Fruit fly (Drosophila melanogaster) whole organism, wandering third instar larva: ENCODE measurements around the gene CG8671.

Experiments
- Abd-B ChIP-seq: fragments of >200 bp; optimal IDR thresholded peaks from 2 replicates; lab custom pipeline; 2017; ENCODE audit warnings: missing biosample characterization, missing genetic modification characterization
- CG32264 ChIP-seq: fragments of 200-800 bp; sonication (Bioruptor generic); optimal IDR thresholded peaks from 2 replicates; lab custom pipeline; 2016; ENCODE audit warnings: missing biosample characterization, missing genetic modification characterization
- CG9705 ChIP-seq: fragments of 200-800 bp; sonication (Bioruptor generic); optimal IDR thresholded peaks from 2 replicates; lab custom pipeline; 2018; ENCODE audit warnings: missing biosample characterization, mild to moderate bottlenecking, missing genetic modification characterization
- CrebA ChIP-seq: fragments of 200-800 bp; sonication (Bioruptor generic); optimal IDR thresholded peaks from 2 replicates; lab custom pipeline; 2016; ENCODE audit warnings: missing biosample characterization, mild to moderate bottlenecking, missing genetic modification characterization, borderline replicate concordance
- Dfd ChIP-seq: fragments of >200 bp; optimal IDR thresholded peaks from 2 replicates; lab custom pipeline; 2017; ENCODE audit warnings: missing biosample characterization, missing genetic modification characterization
- Dif ChIP-seq: fragments of 200-275, 200-300 bp; sonication (Bioruptor generic); optimal IDR thresholded peaks from 2 replicates; lab custom pipeline; 2018; ENCODE audit warnings: missing biosample characterization, missing genetic modification characterization; ENCODE audit not compliant: partially characterized antibody
- GATAd ChIP-seq: sonication (Bioruptor generic); optimal IDR thresholded peaks from 2 replicates; lab custom pipeline; 2016; ENCODE audit warnings: missing biosample characterization, missing genetic modification characterization
- HLH106 ChIP-seq: fragments of 200-800 bp; optimal IDR thresholded peaks from 3 replicates; lab custom pipeline; 2019; ENCODE audit warnings: missing biosample characterization, mild to moderate bottlenecking, missing genetic modification characterization, moderate library complexity
- Hnf4 ChIP-seq: fragments of 200-800 bp; sonication (Bioruptor generic); optimal IDR thresholded peaks from 2 replicates; lab custom pipeline; 2016; ENCODE audit warnings: missing biosample characterization, mild to moderate bottlenecking, missing genetic modification characterization
- Hr78 ChIP-seq: fragments of >200 bp; optimal IDR thresholded peaks from 2 replicates; lab custom pipeline; 2017; ENCODE audit warnings: missing biosample characterization, missing genetic modification characterization
- Hr83 ChIP-seq: fragments of 200-300 bp; sonication (Bioruptor generic); optimal IDR thresholded peaks from 2 replicates; lab custom pipeline; 2016; ENCODE audit warnings: missing biosample characterization, mild to moderate bottlenecking, missing genetic modification characterization, moderate library complexity; ENCODE audit not compliant: poor library complexity, severe bottlenecking
- Jra ChIP-seq: sonication (Bioruptor generic); optimal IDR thresholded peaks from 2 replicates; lab custom pipeline; 2016; ENCODE audit warnings: missing biosample characterization, missing genetic modification characterization
- Mio ChIP-seq: sonication (Bioruptor generic); optimal IDR thresholded peaks from 2 replicates; lab custom pipeline; 2016; ENCODE audit warnings: missing biosample characterization, missing genetic modification characterization
- Myc ChIP-seq: fragments of >200 bp; optimal IDR thresholded peaks from 2 replicates; lab custom pipeline; 2017
- N ChIP-seq: fragments of >200 bp; optimal IDR thresholded peaks from 2 replicates; lab custom pipeline; 2018; ENCODE audit warnings: missing biosample characterization, missing external identifiers, missing genetic modification characterization
- OdsH ChIP-seq: fragments of 200-800 bp; sonication (Bioruptor generic); optimal IDR thresholded peaks from 2 replicates; lab custom pipeline; 2016; ENCODE audit warnings: missing biosample characterization, mild to moderate bottlenecking, missing genetic modification characterization
- Rel ChIP-seq, 2 experiments: fragments of 200-800 bp; sonication (Bioruptor generic) in 1 of 2; optimal IDR thresholded peaks; 2 replicates in 1 of 2; 3 replicates in 1 of 2; lab custom pipeline; 2016 to 2019; ENCODE audit warnings: mild to moderate bottlenecking in 2 of 2, missing biosample characterization in 2 of 2, missing genetic modification characterization in 2 of 2, moderate library complexity in 1 of 2
- Sp1 ChIP-seq: fragments of 200-800 bp; sonication (Bioruptor generic); optimal IDR thresholded peaks from 3 replicates; lab custom pipeline; 2019; ENCODE audit warnings: missing biosample characterization, mild to moderate bottlenecking, missing genetic modification characterization, moderate library complexity
- Vsx2 ChIP-seq: fragments of 200-300, 225-300 bp; sonication (Bioruptor generic); optimal IDR thresholded peaks from 2 replicates; lab custom pipeline; 2018; ENCODE audit warnings: missing biosample characterization, missing genetic modification characterization; ENCODE audit not compliant: partially characterized antibody
- br ChIP-seq: fragments of 200-800 bp; sonication (Bioruptor generic); optimal IDR thresholded peaks from 2 replicates; lab custom pipeline; 2016; ENCODE audit warnings: missing biosample characterization, missing genetic modification characterization
- brk ChIP-seq: fragments of 200-800 bp; sonication (Bioruptor generic); optimal IDR thresholded peaks from 2 replicates; lab custom pipeline; 2016; ENCODE audit warnings: missing biosample characterization, mild to moderate bottlenecking, missing genetic modification characterization
- dl ChIP-seq, 2 experiments: fragments of 175-275, 200-275 bp in 1 of 2; fragments of 200-275 bp in 1 of 2; sonication (Bioruptor generic); optimal IDR thresholded peaks; lab custom pipeline; 2018; ENCODE audit warnings: mild to moderate bottlenecking in 2 of 2, missing biosample characterization in 2 of 2, missing genetic modification characterization in 2 of 2, moderate library complexity in 2 of 2; ENCODE audit not compliant: partially characterized antibody in 2 of 2, insufficient read depth in 1 of 2
- dmrt93B ChIP-seq: fragments of 200-800 bp; sonication (Bioruptor generic); optimal IDR thresholded peaks from 2 replicates; lab custom pipeline; 2018; ENCODE audit warnings: missing biosample characterization, mild to moderate bottlenecking, missing genetic modification characterization
- dsf ChIP-seq: sonication (Bioruptor generic); optimal IDR thresholded peaks from 2 replicates; lab custom pipeline; 2016; ENCODE audit warnings: missing biosample characterization, missing genetic modification characterization, borderline replicate concordance
- ey ChIP-seq: fragments of 200-800 bp; sonication (Bioruptor generic); optimal IDR thresholded peaks from 2 replicates; lab custom pipeline; 2016; ENCODE audit warnings: missing biosample characterization, missing genetic modification characterization
- foxo ChIP-seq, 2 experiments: fragments of 200-800 bp; sonication (Bioruptor generic); optimal IDR thresholded peaks; 2 replicates in 1 of 2; 3 replicates in 1 of 2; lab custom pipeline; 2016 to 2017; ENCODE audit warnings: missing biosample characterization in 2 of 2, missing genetic modification characterization in 2 of 2
- fru ChIP-seq: fragments of 200-800 bp; sonication (Bioruptor generic); optimal IDR thresholded peaks from 3 replicates; lab custom pipeline; 2016; ENCODE audit warnings: missing biosample characterization, mild to moderate bottlenecking, missing genetic modification characterization
- h ChIP-seq: fragments of 200-800 bp; sonication (Bioruptor generic); optimal IDR thresholded peaks from 3 replicates; lab custom pipeline; 2016; ENCODE audit warnings: missing biosample characterization, mild to moderate bottlenecking, missing genetic modification characterization
- jim ChIP-seq: fragments of 175-275, 200-325 bp; sonication (Bioruptor generic); optimal IDR thresholded peaks from 2 replicates; lab custom pipeline; 2016; ENCODE audit warnings: missing biosample characterization, mild to moderate bottlenecking, missing genetic modification characterization
- lola ChIP-seq: fragments of >200 bp; optimal IDR thresholded peaks from 2 replicates; lab custom pipeline; 2017; ENCODE audit warnings: missing biosample characterization, missing genetic modification characterization
- pan ChIP-seq: fragments of >200 bp; optimal IDR thresholded peaks from 2 replicates; lab custom pipeline; 2017
- psq ChIP-seq: fragments of 200-800 bp; sonication (Bioruptor generic); optimal IDR thresholded peaks from 3 replicates; lab custom pipeline; 2017; ENCODE audit warnings: missing biosample characterization, mild to moderate bottlenecking, missing genetic modification characterization, moderate library complexity
- rgr ChIP-seq: fragments of 200-800 bp; sonication (Bioruptor generic); optimal IDR thresholded peaks from 3 replicates; lab custom pipeline; 2016; ENCODE audit warnings: missing biosample characterization, mild to moderate bottlenecking, missing genetic modification characterization
- sage ChIP-seq: fragments of 200-800 bp; sonication (Bioruptor generic); optimal IDR thresholded peaks from 2 replicates; lab custom pipeline; 2016; ENCODE audit warnings: missing biosample characterization, mild to moderate bottlenecking, missing genetic modification characterization
- sv ChIP-seq: fragments of 200-800 bp; sonication (Bioruptor generic); optimal IDR thresholded peaks from 3 replicates; lab custom pipeline; 2016; ENCODE audit warnings: missing biosample characterization, missing genetic modification characterization
- tai ChIP-seq: sonication (Bioruptor generic); optimal IDR thresholded peaks from 2 replicates; lab custom pipeline; 2016; ENCODE audit warnings: missing biosample characterization, missing genetic modification characterization
- usp ChIP-seq: fragments of >200 bp; optimal IDR thresholded peaks from 2 replicates; lab custom pipeline; 2017; ENCODE audit warnings: missing biosample characterization, missing genetic modification characterization
- woc ChIP-seq: sonication (Bioruptor generic); optimal IDR thresholded peaks from 2 replicates; lab custom pipeline; 2016; ENCODE audit warnings: missing biosample characterization, mild to moderate bottlenecking, missing genetic modification characterization

Gene CG8671

dm6 chr2L:21237048-21237747, 25.6 kb upstream of the CG8671 start, which contains the start of gene Hr39:
Gene Hr39 (plus strand): TSS chr2L:21237250.
- TF ChIP-seq Hnf4 (no peak), CrebA (GFP tag; lab: Kevin White, UChicago) (no peak), OdsH (GFP tag; lab: Kevin White, UChicago) (peak; percentile 16), foxo (GFP tag; optimal IDR thresholded peaks at IDR 0.05; lab: Kevin White, UChicago) (no peak), Dfd (GFP tag; lab: Kevin White, UChicago) (no peak), dmrt93B (GFP tag; lab: Kevin White, UChicago) (no peak), br (GFP tag; lab: Kevin White, UChicago) (no peak), dsf (GFP tag; lab: Kevin White, UChicago) (no peak), fru (GFP tag; lab: Kevin White, UChicago) (peak; percentile 4), CG9705 (GFP tag; lab: Kevin White, UChicago) (no peak), HLH106 (peak; percentile 18), CG32264 (GFP tag; lab: Kevin White, UChicago) (no peak), Hr83 (GFP tag; lab: Kevin White, UChicago) (peak; percentile 85), Dif (GFP tag; lab: Kevin White, UChicago) (peak; percentile 24), Rel (GFP tag; optimal IDR thresholded peaks at IDR 0.05; lab: Kevin White, UChicago) (no peak), Rel (tag; optimal IDR thresholded peaks at IDR 0.05; lab: Kevin White, UChicago) (peak; percentile 38), Myc (peak; percentile 1), Vsx2 (GFP tag; lab: Kevin White, UChicago) (peak; percentile 53), ey (no peak), brk (no peak), usp (GFP tag; lab: Kevin White, UChicago) (no peak), rgr (no peak), N (GFP tag; lab: Kevin White, UChicago) (no peak), dl (GFP tag; optimal IDR thresholded peaks at IDR 0.05; lab: Kevin White, UChicago; ENCODE audit: insufficient read depth in 1 of 2, partially characterized antibody in 2 of 2) (peak in 1 of 2 experiments; percentile 21), pan (lab: Kevin White, UChicago) (no peak), jim (no peak), psq (GFP tag; lab: Kevin White, UChicago) (no peak), h (GFP tag; lab: Kevin White, UChicago) (no peak)

dm6 chr2L:21237748-21238459, 24.9 kb upstream of the CG8671 start:
- TF ChIP-seq br (GFP tag; lab: Kevin White, UChicago) (no peak), Mio (GFP tag; lab: Kevin White, UChicago) (no peak), Abd-B (GFP tag; lab: Kevin White, UChicago) (no peak), N (GFP tag; lab: Kevin White, UChicago) (no peak), Hr83 (GFP tag; lab: Kevin White, UChicago) (peak; percentile 63), CG32264 (GFP tag; lab: Kevin White, UChicago) (peak; percentile 18), HLH106 (no peak), dmrt93B (GFP tag; lab: Kevin White, UChicago) (no peak), Dif (GFP tag; lab: Kevin White, UChicago) (peak; percentile 86), Sp1 (GFP tag; lab: Kevin White, UChicago) (no peak), Vsx2 (GFP tag; lab: Kevin White, UChicago) (peak; percentile 72), Myc (no peak), sv (GFP tag; lab: Kevin White, UChicago) (no peak), sage (peak; percentile 48), OdsH (GFP tag; lab: Kevin White, UChicago) (no peak), dl (GFP tag; optimal IDR thresholded peaks at IDR 0.05; lab: Kevin White, UChicago; ENCODE audit: insufficient read depth in 1 of 2, partially characterized antibody in 2 of 2) (peak; percentile 62 to 73), ey (no peak), Rel (GFP tag; optimal IDR thresholded peaks at IDR 0.05; lab: Kevin White, UChicago) (peak; percentile 75), Rel (tag; optimal IDR thresholded peaks at IDR 0.05; lab: Kevin White, UChicago) (peak; percentile 24), jim (peak; percentile 11), pan (lab: Kevin White, UChicago) (no peak), woc (no peak), lola (GFP tag; lab: Kevin White, UChicago) (no peak), CrebA (GFP tag; lab: Kevin White, UChicago) (no peak), fru (GFP tag; lab: Kevin White, UChicago) (no peak), Jra (GFP tag; lab: Kevin White, UChicago) (peak; percentile 6), foxo (GFP tag; optimal IDR thresholded peaks at IDR 0.05; lab: Kevin White, UChicago) (peak in 1 of 2 experiments; percentile 64), Hr78 (GFP tag; lab: Kevin White, UChicago) (no peak), dsf (GFP tag; lab: Kevin White, UChicago) (no peak), psq (GFP tag; lab: Kevin White, UChicago) (peak; percentile 99), brk (no peak), Hnf4 (peak; percentile 13), Dfd (GFP tag; lab: Kevin White, UChicago) (no peak), rgr (peak; percentile 18), usp (GFP tag; lab: Kevin White, UChicago) (no peak), GATAd (no peak), CG9705 (GFP tag; lab: Kevin White, UChicago) (no peak), h (GFP tag; lab: Kevin White, UChicago) (peak; percentile 40), tai (GFP tag; lab: Kevin White, UChicago) (peak; percentile 65)
